Fruit fly (Drosophila melanogaster) whole organism, embryonic: ENCODE data around the gene Seipin.

Experiments used
- Bteb2 ChIP-seq: fragments of 200-800 bp; sonication (Bioruptor generic); optimal IDR thresholded peaks from 2 replicates; lab custom pipeline; 2016; ENCODE audit warnings: missing biosample characterization, missing genetic modification characterization
- CG10209 ChIP-seq: fragments of 200-800 bp; sonication (Bioruptor generic); optimal IDR thresholded peaks from 3 replicates; lab custom pipeline; 2017; ENCODE audit warnings: missing biosample characterization, mild to moderate bottlenecking, missing genetic modification characterization, missing genetic modification reagents
- CG1024 ChIP-seq: fragments of 200-800 bp; sonication (Bioruptor generic); IDR thresholded peaks from 2 replicates; pipeline ENCODE4 v1.3.6; 2022; ENCODE audit warnings: missing biosample characterization, missing genetic modification characterization
- CG10321 ChIP-seq: fragments of 200-800 bp; sonication (Bioruptor generic); IDR thresholded peaks from 2 replicates; pipeline ENCODE4 v1.3.6; 2022; ENCODE audit warnings: missing biosample characterization, missing genetic modification characterization
- CG12104 ChIP-seq: fragments of 200-800 bp; sonication (Bioruptor generic); optimal IDR thresholded peaks from 3 replicates; lab custom pipeline; 2016; ENCODE audit warnings: missing biosample characterization, missing genetic modification characterization
- CG12299 ChIP-seq: fragments of 200-800 bp; sonication (Bioruptor generic); optimal IDR thresholded peaks from 2 replicates; lab custom pipeline; 2018; ENCODE audit warnings: missing biosample characterization, mild to moderate bottlenecking, missing genetic modification characterization
- CG13894 ChIP-seq: fragments of 200-800 bp; sonication (Bioruptor generic); optimal IDR thresholded peaks from 3 replicates; lab custom pipeline; 2018; ENCODE audit warnings: missing biosample characterization, mild to moderate bottlenecking, missing genetic modification characterization, moderate library complexity
- CG15601 ChIP-seq: fragments of 200-800 bp; sonication (Bioruptor generic); optimal IDR thresholded peaks from 3 replicates; lab custom pipeline; 2019; ENCODE audit warnings: missing biosample characterization, mild to moderate bottlenecking, missing genetic modification characterization, moderate library complexity
- CG16813 ChIP-seq: fragments of 200-800 bp; sonication (Bioruptor generic); IDR thresholded peaks from 3 replicates; pipeline ENCODE4 v1.3.6; 2022; ENCODE audit warnings: missing biosample characterization, missing genetic modification characterization; ENCODE audit not compliant: partially characterized antibody
- CG17328 ChIP-seq: fragments of 200-800 bp; sonication (Bioruptor generic); IDR thresholded peaks from 2 replicates; pipeline ENCODE4 v1.3.6; 2022; ENCODE audit warnings: missing biosample characterization, missing genetic modification characterization
- CG17361 ChIP-seq: fragments of 200-800 bp; sonication (Bioruptor generic); IDR thresholded peaks from 3 replicates; pipeline ENCODE4 v1.3.6; 2022; ENCODE audit warnings: missing biosample characterization, missing genetic modification characterization
- CG18011 ChIP-seq: fragments of 200-800 bp; sonication (Bioruptor generic); optimal IDR thresholded peaks from 2 replicates; lab custom pipeline; 2017; ENCODE audit warnings: missing biosample characterization, missing genetic modification characterization, mild to moderate bottlenecking, moderate library complexity, missing genotype
- CG2712 ChIP-seq: fragments of 200-800 bp; optimal IDR thresholded peaks from 3 replicates; lab custom pipeline; 2019; ENCODE audit warnings: missing biosample characterization, mild to moderate bottlenecking, missing genetic modification characterization, moderate library complexity
- CG31365 ChIP-seq: fragments of 200-800 bp; sonication (Bioruptor generic); optimal IDR thresholded peaks from 2 replicates; lab custom pipeline; 2018; ENCODE audit warnings: missing biosample characterization, mild to moderate bottlenecking, missing genetic modification characterization
- CG33213 ChIP-seq: fragments of 200-800 bp; sonication (Bioruptor generic); optimal IDR thresholded peaks from 3 replicates; lab custom pipeline; 2016; ENCODE audit warnings: missing biosample characterization, missing genetic modification characterization
- CG42726 ChIP-seq: fragments of 200-800 bp; sonication (Bioruptor generic); IDR thresholded peaks from 2 replicates; pipeline ENCODE4 v1.3.6; 2022; ENCODE audit warnings: missing biosample characterization, missing genetic modification characterization; ENCODE audit not compliant: partially characterized antibody
- CG6175 ChIP-seq: fragments of 200-800 bp; sonication (Bioruptor generic); IDR thresholded peaks from 3 replicates; pipeline ENCODE4 v1.3.6; 2022; ENCODE audit warnings: missing biosample characterization, missing genetic modification characterization
- CG7372 ChIP-seq: fragments of 200-800 bp; sonication (Bioruptor generic); IDR thresholded peaks from 2 replicates; pipeline ENCODE4 v1.3.6; 2022; ENCODE audit warnings: missing biosample characterization, missing genetic modification characterization
- CG8290 ChIP-seq, 3 experiments: fragments of 200-800 bp; sonication (Bioruptor generic); optimal IDR thresholded peaks; 2 replicates each; lab custom pipeline; 2016 to 2019; ENCODE audit warnings: missing biosample characterization in 3 of 3, missing genetic modification characterization in 3 of 3, mild to moderate bottlenecking in 2 of 3, moderate library complexity in 1 of 3
- CrebB ChIP-seq: fragments of 200-800 bp; sonication (Bioruptor generic); optimal IDR thresholded peaks from 3 replicates; lab custom pipeline; 2018; ENCODE audit warnings: missing biosample characterization, mild to moderate bottlenecking, missing genetic modification characterization
- Drgx ChIP-seq: fragments of 200-800 bp; sonication (Bioruptor generic); IDR thresholded peaks from 2 replicates; pipeline ENCODE4 v1.3.6; 2022; ENCODE audit warnings: missing biosample characterization, missing genetic modification characterization
- Ets65A ChIP-seq: fragments of 200-800 bp; sonication (Bioruptor generic); peaks from one replicate; lab custom pipeline; 2016; ENCODE audit warnings: missing biosample characterization, missing genetic modification characterization
- Fer3 ChIP-seq: fragments of 200-800 bp; sonication (Bioruptor generic); optimal IDR thresholded peaks from 2 replicates; lab custom pipeline; 2018; ENCODE audit warnings: missing biosample characterization, mild to moderate bottlenecking, missing genetic modification characterization, moderate library complexity
- HLH4C ChIP-seq: fragments of 200-800 bp; sonication (Bioruptor generic); IDR thresholded peaks from 3 replicates; pipeline ENCODE4 v1.3.6; 2022; ENCODE audit warnings: missing biosample characterization, missing genetic modification characterization; ENCODE audit not compliant: partially characterized antibody
- Hand ChIP-seq: fragments of 200-800 bp; sonication (Bioruptor generic); optimal IDR thresholded peaks from 2 replicates; lab custom pipeline; 2017; ENCODE audit warnings: mild to moderate bottlenecking, missing biosample characterization, missing genetic modification reagents, missing genetic modification characterization
- Hr39 ChIP-seq: fragments of >200 bp; optimal IDR thresholded peaks from 2 replicates; lab custom pipeline; 2017
- Hr51 ChIP-seq, 2 experiments: fragments of 200-800 bp; sonication (Bioruptor generic); optimal IDR thresholded peaks; 2 replicates in 1 of 2; 3 replicates in 1 of 2; lab custom pipeline; 2016 to 2018; ENCODE audit warnings: missing biosample characterization in 2 of 2, missing genetic modification characterization in 2 of 2, mild to moderate bottlenecking in 1 of 2, moderate library complexity in 1 of 2
- Mes4 ChIP-seq: fragments of 200-800 bp; sonication (Bioruptor generic); optimal IDR thresholded peaks from 2 replicates; lab custom pipeline; 2016; ENCODE audit warnings: missing biosample characterization, missing genetic modification characterization
- Sry-δ ChIP-seq: fragments of 200-800 bp; sonication (Bioruptor generic); optimal IDR thresholded peaks from 2 replicates; lab custom pipeline; 2016; ENCODE audit warnings: missing biosample characterization, missing genetic modification characterization
- Usf ChIP-seq: fragments of 200-800 bp; sonication (Bioruptor generic); optimal IDR thresholded peaks from 2 replicates; lab custom pipeline; 2017; ENCODE audit warnings: missing genotype, missing biosample characterization, missing genetic modification characterization
- abd-A ChIP-seq: fragments of 200-800 bp; sonication (Bioruptor generic); optimal IDR thresholded peaks from 3 replicates; lab custom pipeline; 2019; ENCODE audit warnings: missing biosample characterization, mild to moderate bottlenecking, missing genetic modification characterization, moderate library complexity
- crp ChIP-seq, 2 experiments: fragments of 200-800 bp; sonication (Bioruptor generic); optimal IDR thresholded peaks; 2 replicates in 1 of 2; 3 replicates in 1 of 2; lab custom pipeline; 2017; ENCODE audit warnings: missing biosample characterization in 2 of 2, missing genetic modification characterization in 2 of 2, mild to moderate bottlenecking in 1 of 2, moderate library complexity in 1 of 2
- dm ChIP-seq: fragments of 200-800 bp; sonication (Bioruptor generic); optimal IDR thresholded peaks from 3 replicates; lab custom pipeline; 2016; ENCODE audit warnings: missing biosample characterization, missing genetic modification characterization
- dpn ChIP-seq, 2 experiments: fragments of 200-800 bp; sonication (Bioruptor generic); optimal IDR thresholded peaks; 3 replicates each; lab custom pipeline; 2016; ENCODE audit warnings: missing biosample characterization in 2 of 2, missing genetic modification characterization in 2 of 2
- dysf ChIP-seq: fragments of 200-800 bp; sonication (Bioruptor generic); IDR thresholded peaks from 3 replicates; pipeline ENCODE4 v1.3.6; 2022; ENCODE audit warnings: missing biosample characterization, missing genetic modification characterization
- fd96Cb ChIP-seq: fragments of 200-800 bp; sonication (Bioruptor generic); optimal IDR thresholded peaks from 2 replicates; lab custom pipeline; 2018; ENCODE audit warnings: missing biosample characterization, mild to moderate bottlenecking, missing genetic modification characterization, moderate library complexity
- ham ChIP-seq: fragments of 200-800 bp; sonication (Bioruptor generic); IDR thresholded peaks from 2 replicates; pipeline ENCODE4 v1.3.6; 2022; ENCODE audit warnings: missing biosample characterization, missing genetic modification characterization
- hb ChIP-seq: fragments of 200-800 bp; sonication (Bioruptor generic); IDR thresholded peaks from 3 replicates; pipeline ENCODE4 v1.3.6; 2022; ENCODE audit warnings: missing biosample characterization, missing genetic modification characterization; ENCODE audit not compliant: partially characterized antibody
- kay ChIP-seq: fragments of 200-800 bp; sonication (Bioruptor generic); optimal IDR thresholded peaks from 2 replicates; lab custom pipeline; 2016; ENCODE audit warnings: missing biosample characterization, missing genetic modification characterization
- mld ChIP-seq: fragments of 200-800 bp; sonication (Bioruptor generic); IDR thresholded peaks from 3 replicates; pipeline ENCODE4 v1.3.6; 2022; ENCODE audit warnings: missing biosample characterization, missing genetic modification characterization; ENCODE audit not compliant: partially characterized antibody
- nom ChIP-seq: fragments of 200-800 bp; sonication (Bioruptor generic); optimal IDR thresholded peaks from 2 replicates; lab custom pipeline; 2017; ENCODE audit warnings: missing biosample characterization, missing genetic modification characterization, mild to moderate bottlenecking, moderate library complexity, missing genetic modification reagents
- row ChIP-seq: fragments of 200-800 bp; sonication (Bioruptor generic); IDR thresholded peaks from 3 replicates; pipeline ENCODE4 v1.3.6; 2022; ENCODE audit warnings: missing biosample characterization, missing genetic modification characterization
- run ChIP-seq: fragments of 200-800 bp; sonication (Bioruptor generic); optimal IDR thresholded peaks from 3 replicates; lab custom pipeline; 2018; ENCODE audit warnings: missing biosample characterization, mild to moderate bottlenecking, missing genetic modification characterization
- sc ChIP-seq, 3 experiments: fragments of >200 bp in 2 of 3; fragments of 200-800 bp in 1 of 3; sonication (Bioruptor generic) in 1 of 3; optimal IDR thresholded peaks; 2 replicates in 2 of 3; 3 replicates in 1 of 3; lab custom pipeline; 2017; ENCODE audit warnings: mild to moderate bottlenecking in 1 of 3, missing biosample characterization in 1 of 3, missing genetic modification characterization in 1 of 3, missing genetic modification reagents in 1 of 3
- zf30C ChIP-seq: fragments of 200-800 bp; sonication (Bioruptor generic); optimal IDR thresholded peaks from 3 replicates; lab custom pipeline; 2018; ENCODE audit warnings: missing biosample characterization, mild to moderate bottlenecking, missing genetic modification characterization

The Seipin gene

dm6 chrX:2652124-2652923, 32.7 kb downstream of the Seipin start (continued):
- TF ChIP-seq crp (GFP tag; optimal IDR thresholded peaks at IDR 0.05; lab: Kevin White, UChicago): no peak
- TF ChIP-seq mld (GFP tag; lab: Robert Waterston, UW): no peak
- no peak for TF ChIP-seq CG42726 (GFP tag; lab: Robert Waterston, UW)
- TF ChIP-seq CG10321 (GFP tag; lab: Robert Waterston, UW): 0 out of 2 replicates have a peak, but pooled peaks have one; percentile 56
- 0 out of 3 replicates have a peak, but pooled peaks have one; percentile 13 for TF ChIP-seq CG17361
- TF ChIP-seq CG13894 (tag; lab: Kevin White, UChicago): no peak
- TF ChIP-seq Fer3 (tag; lab: Kevin White, UChicago): no peak
- TF ChIP-seq Usf (GFP tag; lab: Kevin White, UChicago): no peak
- TF ChIP-seq dm (GFP tag; lab: Kevin White, UChicago): no peak
- no peak for TF ChIP-seq ham (GFP tag; lab: Robert Waterston, UW)
- no peak for TF ChIP-seq sc (optimal IDR thresholded peaks at IDR 0.05; lab: Kevin White, UChicago)
- no peak for TF ChIP-seq sc (GFP tag; optimal IDR thresholded peaks at IDR 0.05; lab: Kevin White, UChicago)
- TF ChIP-seq CG1024 (GFP tag; lab: Robert Waterston, UW): no peak
- peak; percentile 46 for TF ChIP-seq nom (GFP tag; lab: Kevin White, UChicago)
- no peak for TF ChIP-seq row
- TF ChIP-seq Hr51 (GFP tag; optimal IDR thresholded peaks at IDR 0.05; lab: Kevin White, UChicago): peak in 1 of 2 experiments; percentile 19
- no peak for TF ChIP-seq CG17328
- no peak for TF ChIP-seq CG12104 (GFP tag; lab: Kevin White, UChicago)
- no peak for TF ChIP-seq CG31365 (tag; lab: Kevin White, UChicago)
- no peak for TF ChIP-seq fd96Cb (tag; lab: Kevin White, UChicago)
- no peak for TF ChIP-seq CG16813 (GFP tag; lab: Robert Waterston, UW)
- TF ChIP-seq dpn (GFP tag; optimal IDR thresholded peaks at IDR 0.05; lab: Kevin White, UChicago): no peak
- TF ChIP-seq Drgx (GFP tag; lab: Robert Waterston, UW): peak; percentile 71
- peak; percentile 49 for TF ChIP-seq abd-A (tag; lab: Kevin White, UChicago)
- TF ChIP-seq CG7372: no peak
- TF ChIP-seq CG12299 (tag; lab: Kevin White, UChicago): no peak
- no peak for TF ChIP-seq dysf (GFP tag; lab: Robert Waterston, UW)
- TF ChIP-seq hb (GFP tag; lab: Robert Waterston, UW): no peak
- TF ChIP-seq Mes4 (GFP tag; lab: Kevin White, UChicago): no peak
- peak; percentile 84; the same call in 2 of the 3 replicates for TF ChIP-seq CG6175 (GFP tag; lab: Robert Waterston, UW)
- no peak for TF ChIP-seq CrebB (tag; lab: Kevin White, UChicago)
- no peak for TF ChIP-seq Hand
- no peak for TF ChIP-seq CG8290 (GFP tag; optimal IDR thresholded peaks at IDR 0.05; lab: Kevin White, UChicago)
- TF ChIP-seq CG8290 (tag; optimal IDR thresholded peaks at IDR 0.05; lab: Kevin White, UChicago): peak in 1 of 2 experiments; percentile 18
- no peak for TF ChIP-seq Hr39 (lab: Kevin White, UChicago)
- peak; percentile 49 for TF ChIP-seq run (tag; lab: Kevin White, UChicago)
- TF ChIP-seq Sry-δ (GFP tag; lab: Kevin White, UChicago): no peak
- no peak for TF ChIP-seq CG33213 (GFP tag; lab: Kevin White, UChicago)
- TF ChIP-seq CG15601 (tag; lab: Kevin White, UChicago): no peak
- TF ChIP-seq CG18011 (GFP tag; lab: Kevin White, UChicago): no peak
- TF ChIP-seq CG2712 (tag; lab: Kevin White, UChicago): no peak
- no peak for TF ChIP-seq HLH4C
- TF ChIP-seq zf30C (GFP tag; lab: Kevin White, UChicago): no peak
- TF ChIP-seq CG10209: no peak
- TF ChIP-seq Ets65A: peak; percentile 8
- TF ChIP-seq kay: peak; percentile 81
- no peak for TF ChIP-seq Bteb2
